Worm (Caenorhabditis elegans) whole organism, early embryonic: Measurements from ENCODE around the gene irld-55.

Experiments
- aly-1 ChIP-seq: sonication (generic microtip); optimal IDR thresholded peaks from 2 replicates; lab custom pipeline; 2016; ENCODE audit warnings: missing genetic modification characterization, missing compliant biosample characterization
- ama-1 ChIP-seq: fragments of 150-350 bp; optimal IDR thresholded peaks from 2 replicates; lab custom pipeline; 2014
- flt-1 ChIP-seq: fragments of 200-800 bp; sonication (Bioruptor generic); IDR thresholded peaks from 2 replicates; pipeline ENCODE4 v1.3.6; 2022; ENCODE audit warnings: missing genetic modification characterization, missing compliant biosample characterization
- hmbx-1 ChIP-seq: sonication (generic microtip); optimal IDR thresholded peaks from 2 replicates; lab custom pipeline; 2016; ENCODE audit warnings: mild to moderate bottlenecking, missing genetic modification characterization, missing compliant biosample characterization
- hmg-4 ChIP-seq: fragments of 200-800 bp; sonication (Bioruptor generic); optimal IDR thresholded peaks from 2 replicates; lab custom pipeline; 2018; ENCODE audit warnings: mild to moderate bottlenecking, missing genetic modification characterization, missing compliant biosample characterization
- pes-1 ChIP-seq: fragments of 200-800 bp; sonication (Bioruptor generic); IDR thresholded peaks from 2 replicates; pipeline ENCODE4 v1.3.6; 2022; ENCODE audit warnings: missing genetic modification reagents, missing genetic modification characterization, missing compliant biosample characterization
- scrt-1 ChIP-seq: fragments of 200-800 bp; sonication (Bioruptor generic); IDR thresholded peaks from 2 replicates; pipeline ENCODE4 v1.3.6; 2022; ENCODE audit warnings: missing genetic modification characterization, missing compliant biosample characterization
- tbx-37 ChIP-seq: fragments of 200-800 bp; sonication (Bioruptor generic); conservative IDR thresholded peaks from 2 replicates; pipeline ENCODE4 v1.3.6; 2022; ENCODE audit warnings: missing genetic modification reagents, missing genetic modification characterization, missing compliant biosample characterization

DNA sequence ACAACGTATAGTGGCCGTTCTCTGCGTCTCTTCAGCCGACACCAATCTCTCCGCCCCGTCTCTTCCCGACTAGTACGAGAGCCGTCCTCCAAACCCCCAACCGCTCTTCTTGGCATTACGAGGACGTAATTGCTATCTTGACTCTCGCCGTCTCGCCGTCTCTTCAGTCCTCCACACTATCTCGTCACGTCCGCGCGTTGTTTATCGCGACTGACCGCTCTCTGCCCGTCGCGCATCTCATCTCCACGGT is 13.4 kb downstream of the irld-55 start:
- TF ChIP-seq ama-1 (lab: Kevin White, UChicago) (no peak), tbx-37 (GFP tag; lab: Robert Waterston, UW) (no peak), scrt-1 (no peak), pes-1 (GFP tag; lab: Robert Waterston, UW) (no peak), hmbx-1 (no peak), aly-1 (tag; lab: Kevin White, UChicago) (no peak), hmg-4 (no peak), flt-1 (GFP tag; lab: Robert Waterston, UW) (no peak)
